Fruit fly (Drosophila melanogaster): ENCODE results near the gene CG33641.

- TF ChIP-seq h (optimal IDR thresholded peaks at IDR 0.05) (no peak), ttk (optimal IDR thresholded peaks at IDR 0.05) (no peak)
Observed at dm6 chr2L:13554547-13555159, 25.8 kb downstream of the CG33641 start.

All from Kc167 (cell line).